Fruit fly (Drosophila melanogaster) Kc167 (cell line): Measurements from ENCODE around the gene CG14246.

Source experiments
- Myc ChIP-seq: fragments of >200 bp; optimal IDR thresholded peaks from 2 replicates; lab custom pipeline; 2017; ENCODE audit warnings: missing external identifiers
- Sin3A ChIP-seq: fragments of >200 bp; optimal IDR thresholded peaks from 2 replicates; lab custom pipeline; 2018; ENCODE audit warnings: missing external identifiers
- h ChIP-seq: fragments of >200 bp; optimal IDR thresholded peaks from 3 replicates; lab custom pipeline; 2018; ENCODE audit warnings: missing external identifiers
- insv ChIP-seq: fragments of >200 bp; optimal IDR thresholded peaks from 3 replicates; lab custom pipeline; 2018; ENCODE audit warnings: missing external identifiers
- psq ChIP-seq: fragments of >200 bp; optimal IDR thresholded peaks from 2 replicates; lab custom pipeline; 2017; ENCODE audit warnings: missing external identifiers
- ttk ChIP-seq: sonication (Bioruptor generic); optimal IDR thresholded peaks from 2 replicates; lab custom pipeline; 2017; ENCODE audit warnings: missing external identifiers

The CG14246 gene

DNA sequence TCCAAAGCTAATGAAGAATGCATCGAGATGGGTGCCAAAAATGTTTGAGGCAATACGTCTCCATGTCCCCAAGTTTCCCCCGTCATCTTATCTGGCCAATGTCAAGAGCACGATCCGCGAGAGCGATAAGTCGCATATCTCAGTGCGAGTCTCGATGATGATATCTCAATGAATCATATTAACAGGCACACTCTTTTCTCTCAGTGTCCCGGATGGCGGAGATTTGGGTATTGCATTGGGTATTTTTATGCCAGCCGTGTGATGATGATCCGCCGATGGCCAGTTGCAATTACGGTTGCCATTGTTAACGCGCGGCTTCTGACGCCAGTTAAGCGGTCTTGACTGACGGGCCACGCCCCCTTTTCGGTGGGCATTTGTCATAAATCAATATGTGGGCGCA, at the start of gene CG14246:
Gene CG14246, plus strand, starts transcription at position 301 of the 400 bp plus-strand sequence.
- TF ChIP-seq Sin3A (lab: Kevin White, UChicago) (no peak), ttk (no peak), insv (no peak), psq (no peak), Myc (lab: Kevin White, UChicago) (no peak), h (lab: Kevin White, UChicago) (no peak)

DNA sequence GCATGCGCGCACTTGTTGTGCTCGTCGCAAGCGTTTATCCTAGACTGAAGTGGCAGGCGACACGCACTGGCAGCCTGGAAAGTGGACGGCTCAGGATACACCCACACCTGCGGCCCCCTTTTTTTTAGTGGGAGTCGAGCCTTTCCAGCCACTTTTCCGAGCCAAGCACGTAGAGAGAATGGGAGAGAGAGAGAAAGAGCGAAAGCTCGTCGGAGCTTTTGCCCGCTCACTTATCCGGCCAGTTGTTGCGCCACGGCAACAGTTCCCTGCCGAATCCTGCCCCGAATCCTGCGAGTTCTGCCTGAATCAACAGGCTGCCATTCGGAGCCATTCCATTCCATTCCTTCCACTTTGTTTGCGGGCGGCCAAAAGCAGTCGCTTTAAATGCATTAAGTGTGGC, 45.2 kb upstream of the CG14246 start, which contains the start of gene beat-VII:
Gene beat-VII, minus strand, starts transcription at position 20 of the 400 bp plus-strand sequence.
- TF ChIP-seq ttk = no peak
- no peak for TF ChIP-seq Sin3A (lab: Kevin White, UChicago)
- TF ChIP-seq h (lab: Kevin White, UChicago) = no peak
- no peak for TF ChIP-seq psq
- no peak for TF ChIP-seq insv
- no peak for TF ChIP-seq Myc (lab: Kevin White, UChicago)

DNA sequence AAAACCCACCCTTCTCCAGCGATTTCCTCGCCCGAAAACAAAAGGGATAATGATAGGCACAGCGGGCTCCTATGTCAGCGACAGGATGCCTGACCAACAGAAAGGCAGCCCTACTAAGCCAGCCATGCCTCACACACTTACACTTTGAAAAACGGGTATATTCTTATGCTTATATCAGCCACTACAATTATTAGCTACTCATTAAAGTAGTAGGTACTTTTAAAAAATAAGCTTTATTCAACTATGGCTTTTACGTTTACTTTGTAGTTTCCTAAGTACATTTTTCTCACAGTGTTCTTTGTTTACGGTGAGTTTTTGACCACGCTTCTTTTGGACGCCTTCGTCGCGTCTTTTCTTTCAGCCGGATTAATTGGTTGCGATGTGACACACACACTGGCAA, 36.9 kb upstream of the CG14246 start:
- no peak for TF ChIP-seq insv
- TF ChIP-seq Myc (lab: Kevin White, UChicago) = no peak

DNA sequence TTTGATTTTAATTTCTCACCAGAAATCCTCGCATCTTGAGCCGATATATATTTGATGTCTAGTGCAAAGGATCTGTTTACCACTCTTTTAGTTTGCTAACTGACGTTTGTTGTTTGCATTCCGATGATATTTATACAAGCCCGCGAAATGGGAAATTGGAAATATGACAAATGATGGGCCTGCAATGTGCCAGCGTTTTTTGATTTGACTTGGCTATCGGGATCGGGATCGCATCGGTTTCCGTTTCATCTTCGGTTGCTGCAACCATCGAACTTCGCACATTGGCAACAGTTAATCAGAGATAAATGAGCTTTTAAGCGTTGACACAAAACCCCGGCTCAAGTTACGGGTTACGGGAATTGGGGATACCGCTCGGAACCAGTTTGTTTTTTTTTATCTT, 33.6 kb upstream of the CG14246 start, which contains the start of gene TwdlQ:
Gene TwdlQ, minus strand, starts transcription at position 101 of the 400 bp plus-strand sequence.
- TF ChIP-seq insv (no peak), h (lab: Kevin White, UChicago) (no peak), Myc (lab: Kevin White, UChicago) (no peak), psq (no peak), ttk (no peak), Sin3A (lab: Kevin White, UChicago) (no peak)

DNA sequence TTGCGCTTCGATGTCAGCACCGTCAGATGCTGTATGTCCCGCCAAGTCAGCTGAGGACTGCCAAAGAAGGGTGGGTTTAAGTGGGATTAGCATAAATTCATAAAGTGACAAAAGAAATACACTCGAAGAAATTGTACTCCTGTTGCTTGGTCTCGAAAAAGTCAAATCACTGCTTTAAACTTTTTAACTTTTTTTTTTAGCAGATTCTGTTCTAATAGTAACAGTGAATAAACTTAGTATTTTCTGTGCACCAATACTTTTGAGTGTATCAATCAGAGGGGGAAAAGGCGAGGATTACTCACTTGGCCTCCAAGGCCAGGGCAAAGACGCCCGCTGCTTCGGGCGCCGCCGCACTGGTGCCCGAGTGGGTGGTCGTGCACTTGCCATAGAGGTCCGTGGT, 27.0 kb upstream of the CG14246 start:
- no peak for TF ChIP-seq Sin3A (lab: Kevin White, UChicago)

DNA sequence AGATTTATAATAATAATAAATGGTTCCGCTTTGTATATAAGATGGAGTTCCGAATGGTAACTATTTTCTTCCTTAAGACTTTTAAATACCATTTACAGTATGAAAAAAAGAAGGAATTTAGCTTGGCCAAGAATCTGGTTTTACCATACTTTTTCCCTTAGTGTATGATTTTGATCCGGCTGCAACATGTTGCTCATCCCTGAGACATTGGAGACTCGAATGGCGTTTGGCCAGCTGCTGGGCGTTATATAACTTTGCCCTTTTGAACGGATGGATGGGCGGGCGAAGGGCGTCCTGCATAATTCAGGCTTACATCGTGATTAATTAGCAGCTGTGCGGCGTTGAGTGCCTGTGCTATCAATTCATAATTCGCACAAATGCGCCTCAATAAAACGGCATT, 22.8 kb upstream of the CG14246 start:
- TF ChIP-seq ttk = no peak
- TF ChIP-seq Myc (lab: Kevin White, UChicago) = no peak
- TF ChIP-seq Sin3A (lab: Kevin White, UChicago) = no peak
- TF ChIP-seq h (lab: Kevin White, UChicago) = no peak
- TF ChIP-seq psq = no peak
- no peak for TF ChIP-seq insv

DNA sequence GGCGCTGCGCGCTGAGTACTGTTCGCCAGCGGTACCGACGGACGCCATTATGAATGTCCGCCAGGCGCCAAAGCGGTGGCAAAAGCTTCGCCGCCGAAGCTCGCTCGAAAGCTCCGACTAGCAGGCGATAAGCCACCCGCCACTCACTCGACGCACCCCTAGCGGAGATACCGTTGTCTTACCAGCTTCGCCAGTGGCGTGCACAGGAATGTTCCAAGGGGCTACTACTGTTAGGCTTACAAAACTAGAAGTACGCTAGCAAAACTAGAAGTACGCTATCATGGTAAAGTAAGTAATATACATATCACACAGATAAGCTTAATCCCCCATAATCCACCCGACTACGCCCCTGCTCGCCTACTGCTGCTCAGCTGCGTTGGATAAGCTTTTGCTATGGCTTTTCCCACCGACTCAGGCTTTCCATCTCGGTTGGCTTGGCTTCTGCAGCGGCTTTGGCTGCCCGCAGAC, 13.0 kb upstream of the CG14246 start, which contains the start of gene amon:
Gene amon, minus strand, starts transcription at position 51 of the 468 bp plus-strand sequence.
- no peak for TF ChIP-seq psq
- TF ChIP-seq Sin3A (lab: Kevin White, UChicago) = no peak
- TF ChIP-seq Myc (lab: Kevin White, UChicago) = no peak

DNA sequence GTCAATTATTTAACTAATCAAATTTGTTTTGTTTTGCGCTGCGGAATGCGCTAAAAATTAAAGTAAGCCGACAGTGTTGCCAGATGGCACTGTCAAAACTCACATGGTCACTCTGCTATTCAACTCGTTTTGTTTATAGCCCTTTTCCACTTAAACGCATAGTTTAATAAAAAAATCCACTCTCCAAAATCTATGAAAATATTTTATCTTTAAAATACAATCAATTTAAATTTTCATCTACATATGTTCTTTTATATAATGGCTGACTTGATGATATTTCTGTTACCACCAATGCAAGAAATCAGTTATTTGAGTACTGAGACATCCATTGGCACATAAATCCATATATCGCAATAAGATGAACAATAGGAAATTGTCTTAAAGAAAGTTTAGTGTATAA, 9.8 kb upstream of the CG14246 start, which contains the start of gene CG6425:
Gene CG6425, minus strand, starts transcription at position 95 of the 400 bp plus-strand sequence.
- TF ChIP-seq h (lab: Kevin White, UChicago) = no peak
- no peak for TF ChIP-seq Sin3A (lab: Kevin White, UChicago)
- TF ChIP-seq Myc (lab: Kevin White, UChicago) = no peak
- no peak for TF ChIP-seq psq
- TF ChIP-seq ttk = no peak
- TF ChIP-seq insv = no peak

DNA sequence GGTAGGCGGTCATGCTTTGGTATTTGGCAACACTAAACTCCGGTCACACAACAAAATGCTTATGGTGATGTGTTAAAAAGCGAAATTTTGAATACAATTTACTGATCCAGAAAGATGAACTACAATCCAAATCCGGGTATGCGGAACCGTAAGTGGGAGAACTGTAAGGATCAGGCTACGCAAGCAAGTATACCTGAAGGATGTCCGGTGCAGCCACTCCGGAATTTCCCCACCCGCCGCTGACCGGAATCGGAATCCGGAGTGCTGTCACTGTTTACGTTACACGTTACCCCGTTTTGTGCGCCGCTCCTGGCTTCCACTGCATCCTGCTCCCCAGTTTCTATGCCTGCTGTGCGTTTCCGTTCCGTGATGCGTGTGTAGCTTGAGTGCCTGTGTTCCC, 9.2 kb upstream of the CG14246 start, which contains the start of gene Yif1:
Gene Yif1, plus strand, starts transcription at position 8 of the 400 bp plus-strand sequence.
- TF ChIP-seq psq (no peak), insv (no peak)

DNA sequence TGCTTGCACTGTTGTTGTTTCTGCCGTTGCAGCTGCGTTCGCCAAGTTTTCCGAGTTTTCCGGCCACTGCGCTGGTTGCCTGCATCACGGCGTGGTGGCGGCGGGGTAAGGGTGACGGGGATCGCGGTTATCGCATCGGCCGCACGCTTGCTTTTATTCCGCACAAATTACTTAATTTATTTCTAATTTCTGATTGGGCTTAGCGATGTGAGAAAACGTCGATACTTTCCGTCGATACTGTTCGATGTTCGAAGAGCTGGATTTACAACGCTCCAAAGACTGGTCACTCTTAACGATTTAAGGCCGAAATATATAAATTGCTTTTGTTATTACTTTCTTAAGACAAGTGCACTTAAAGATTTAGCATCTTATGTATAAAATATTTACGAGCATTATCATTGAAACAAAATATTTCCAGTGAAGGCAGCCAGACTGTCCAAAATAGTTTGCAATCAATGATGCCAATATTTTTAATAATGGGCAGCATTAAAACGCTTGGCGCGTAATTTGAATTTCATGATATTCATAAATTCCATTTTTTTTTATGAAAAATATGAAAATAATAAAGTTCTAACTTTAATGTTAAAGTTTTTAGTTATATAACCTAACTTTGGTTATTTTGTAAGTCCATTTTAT, 2.0 kb upstream of the CG14246 start, which contains the start of gene CG6420:
Gene CG6420, minus strand, starts transcription at position 240 of the 636 bp plus-strand sequence.
- TF ChIP-seq psq (no peak), ttk (no peak), insv (no peak), Myc (lab: Kevin White, UChicago) (no peak), h (lab: Kevin White, UChicago) (no peak), Sin3A (lab: Kevin White, UChicago) (no peak)

DNA sequence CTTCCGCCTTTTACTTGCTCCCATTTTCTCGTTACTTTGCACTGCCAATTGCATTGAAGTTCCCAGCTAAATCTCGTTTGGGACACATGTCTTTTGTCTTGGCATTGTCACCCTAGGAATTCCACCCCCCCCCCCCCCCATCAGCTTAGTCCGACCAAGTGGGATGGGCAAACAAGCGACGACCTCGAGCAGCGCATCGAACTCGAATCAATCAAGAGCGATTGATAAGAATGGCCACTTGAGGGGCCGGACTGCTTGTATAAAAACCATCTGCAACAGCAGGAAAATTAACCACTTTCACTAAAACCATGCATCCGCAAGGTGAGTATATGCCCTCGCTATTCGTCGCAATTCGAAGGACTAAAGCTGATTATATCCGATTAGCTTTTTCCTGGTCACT, 1.3 kb upstream of the CG14246 start, which contains the start of gene CG14244:
Gene CG14244, plus strand, starts transcription at position 301 of the 400 bp plus-strand sequence.
- no peak for TF ChIP-seq Sin3A (lab: Kevin White, UChicago)
- TF ChIP-seq h (lab: Kevin White, UChicago) = no peak
- TF ChIP-seq psq = no peak
- TF ChIP-seq insv = no peak
- TF ChIP-seq Myc (lab: Kevin White, UChicago) = no peak
- TF ChIP-seq ttk = no peak

DNA sequence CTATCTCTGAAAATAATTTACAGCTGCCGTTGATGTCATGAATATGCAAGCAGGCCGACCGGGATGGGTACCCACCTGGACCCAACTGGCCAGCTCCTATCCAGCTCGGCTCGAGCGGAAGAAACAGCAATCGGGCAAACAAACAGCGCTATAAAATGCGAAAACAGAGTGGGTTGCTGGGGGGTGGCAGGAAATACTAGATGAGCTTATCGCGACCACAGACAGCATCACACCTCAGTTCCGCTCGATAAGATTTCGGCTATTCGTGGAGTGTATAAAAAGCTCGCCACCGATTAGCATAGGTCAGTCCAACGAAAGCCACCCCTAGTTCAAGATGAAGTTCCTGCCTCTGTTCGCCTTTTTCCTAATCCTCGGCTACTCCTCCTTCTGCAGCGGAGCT, 1.3 kb downstream of the CG14246 start, which contains the start of gene CG14245:
Gene CG14245, plus strand, starts transcription at position 301 of the 400 bp plus-strand sequence.
- TF ChIP-seq Myc (lab: Kevin White, UChicago) (no peak), h (lab: Kevin White, UChicago) (no peak), psq (no peak), Sin3A (lab: Kevin White, UChicago) (no peak), insv (no peak), ttk (no peak)

DNA sequence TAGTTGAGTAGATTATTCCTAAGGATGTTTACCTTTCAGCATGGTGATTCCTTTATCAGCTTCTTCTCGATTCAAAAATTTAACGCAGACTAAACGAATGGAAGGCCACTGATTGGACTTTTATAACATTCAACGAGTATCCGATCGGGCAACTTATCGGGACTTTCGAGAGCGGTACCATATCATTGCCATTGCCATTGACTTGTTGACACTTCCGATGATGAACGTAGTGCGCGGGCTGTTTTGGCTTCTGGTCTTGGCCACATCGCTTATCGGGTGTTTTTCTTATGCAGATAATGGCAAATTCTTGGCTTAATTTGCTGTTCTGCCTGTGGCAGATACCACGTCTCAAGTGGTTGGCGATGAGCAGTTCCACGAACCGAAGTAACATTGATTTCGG, 9.1 kb downstream of the CG14246 start, which contains the start of gene CG6403:
Gene CG6403, minus strand, starts transcription at position 101 of the 400 bp plus-strand sequence.
- TF ChIP-seq h (lab: Kevin White, UChicago) (no peak), ttk (no peak), insv (no peak), psq (no peak), Myc (lab: Kevin White, UChicago) (no peak), Sin3A (lab: Kevin White, UChicago) (no peak)
